Worm (Caenorhabditis elegans) whole organism, late embryonic: ENCODE measurements around the gene C03C10.5.

Experiments
- K02D7.2 ChIP-seq: sonication (generic microtip); optimal IDR thresholded peaks from 2 replicates; lab custom pipeline; 2017; ENCODE audit warnings: mild to moderate bottlenecking, missing genetic modification characterization, missing compliant biosample characterization
- T23F11.4 ChIP-seq: fragments of 200-800 bp; sonication (Bioruptor generic); optimal IDR thresholded peaks from 2 replicates; lab custom pipeline; 2018; ENCODE audit warnings: mild to moderate bottlenecking, missing genetic modification characterization, missing compliant biosample characterization
- ama-1 ChIP-seq: fragments of 150-350 bp; optimal IDR thresholded peaks from 2 replicates; lab custom pipeline; 2014
- ceh-18 ChIP-seq: sonication (generic microtip); optimal IDR thresholded peaks from 2 replicates; lab custom pipeline; 2016; ENCODE audit warnings: missing genetic modification characterization, missing compliant biosample characterization
- ceh-22 ChIP-seq: sonication (generic microtip); optimal IDR thresholded peaks from 2 replicates; lab custom pipeline; 2017; ENCODE audit warnings: missing biosample characterization, missing genetic modification characterization
- dmd-4 ChIP-seq: sonication (generic microtip); optimal IDR thresholded peaks from 2 replicates; lab custom pipeline; 2016; ENCODE audit warnings: borderline replicate concordance, missing genetic modification characterization, missing compliant biosample characterization
- nfya-1 ChIP-seq: sonication (generic microtip); optimal IDR thresholded peaks from 2 replicates; lab custom pipeline; 2017; ENCODE audit warnings: missing genetic modification characterization, mild to moderate bottlenecking, missing compliant biosample characterization, antibody characterized with exemption, moderate library complexity
- pha-2 ChIP-seq: sonication (generic microtip); optimal IDR thresholded peaks from 2 replicates; lab custom pipeline; 2017; ENCODE audit warnings: mild to moderate bottlenecking, missing genetic modification characterization, missing compliant biosample characterization
- pha-4 ChIP-seq: fragments of 150-350 bp; optimal IDR thresholded peaks from 2 replicates; lab custom pipeline; 2018; ENCODE audit warnings: missing biosample characterization, missing genetic modification reagents, missing genetic modification characterization
- pros-1 ChIP-seq: fragments of 150-350 bp; optimal IDR thresholded peaks from 2 replicates; lab custom pipeline; 2014; ENCODE audit warnings: missing biosample characterization, missing genetic modification reagents, missing genetic modification characterization
- rnt-1 ChIP-seq: sonication (generic microtip); optimal IDR thresholded peaks from 2 replicates; lab custom pipeline; 2016; ENCODE audit warnings: missing genetic modification characterization, missing compliant biosample characterization
- unc-55 ChIP-seq: sonication (generic microtip); optimal IDR thresholded peaks from 2 replicates; lab custom pipeline; 2017; ENCODE audit warnings: missing biosample characterization, missing genetic modification reagents, missing genetic modification characterization
- unc-86 ChIP-seq: sonication (generic microtip); optimal IDR thresholded peaks from 2 replicates; lab custom pipeline; 2016; ENCODE audit warnings: missing genetic modification characterization, missing compliant biosample characterization

DNA sequence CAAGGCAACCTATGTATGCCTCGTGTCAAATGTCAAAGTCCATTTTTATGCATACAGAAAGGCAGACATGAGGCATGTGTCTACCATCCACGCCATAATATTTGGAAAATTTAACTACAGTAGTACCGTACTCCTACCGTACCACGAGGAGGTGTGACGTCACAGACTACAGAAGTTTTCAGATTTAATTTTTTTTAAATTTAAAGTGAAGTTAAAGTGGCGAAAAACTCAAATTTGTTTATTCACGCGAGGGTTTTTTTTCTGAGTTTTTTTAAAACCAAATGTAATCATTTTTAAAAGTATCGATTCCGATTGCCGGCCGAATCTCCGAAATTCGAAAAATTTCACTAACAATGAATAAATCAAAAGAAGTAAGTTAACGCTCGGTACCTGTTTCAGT, 1.1 kb downstream of the C03C10.5 start, which contains the start of gene C03C10.2:
- no peak for TF ChIP-seq pha-2 (tag; lab: Kevin White, UChicago)
- TF ChIP-seq pha-4 = no peak
- TF ChIP-seq T23F11.4 (GFP tag; lab: Kevin White, UChicago) = no peak
- TF ChIP-seq ama-1 = no peak
- TF ChIP-seq ceh-22 (tag; lab: Kevin White, UChicago) = no peak
- no peak for TF ChIP-seq dmd-4 (tag; lab: Kevin White, UChicago)
- no peak for TF ChIP-seq nfya-1 (tag; lab: Kevin White, UChicago)
- no peak for TF ChIP-seq K02D7.2 (tag; lab: Kevin White, UChicago)
- no peak for TF ChIP-seq unc-86
- no peak for TF ChIP-seq pros-1 (tag; lab: Kevin White, UChicago)
- no peak for TF ChIP-seq ceh-18 (tag; lab: Kevin White, UChicago)
- TF ChIP-seq unc-55 (GFP tag; lab: Kevin White, UChicago) = no peak
- no peak for TF ChIP-seq rnt-1 (tag; lab: Kevin White, UChicago)
